Worm (Caenorhabditis elegans) whole organism, early embryonic: ENCODE data around the gene T06E6.10.

Experiments used
- B0310.2 ChIP-seq: sonication (generic microtip); optimal IDR thresholded peaks from 2 replicates; lab custom pipeline; 2016; ENCODE audit warnings: mild to moderate bottlenecking, missing genetic modification characterization, missing compliant biosample characterization
- aly-1 ChIP-seq: sonication (generic microtip); optimal IDR thresholded peaks from 2 replicates; lab custom pipeline; 2016; ENCODE audit warnings: missing genetic modification characterization, missing compliant biosample characterization
- ama-1 ChIP-seq: fragments of 150-350 bp; optimal IDR thresholded peaks from 2 replicates; lab custom pipeline; 2014
- ets-7 ChIP-seq: sonication (generic microtip); optimal IDR thresholded peaks from 2 replicates; lab custom pipeline; 2016; ENCODE audit warnings: missing genotype, missing genetic modification characterization, missing compliant biosample characterization
- flt-1 ChIP-seq: fragments of 200-800 bp; sonication (Bioruptor generic); IDR thresholded peaks from 2 replicates; pipeline ENCODE4 v1.3.6; 2022; ENCODE audit warnings: missing genetic modification characterization, missing compliant biosample characterization
- hmbx-1 ChIP-seq: sonication (generic microtip); optimal IDR thresholded peaks from 2 replicates; lab custom pipeline; 2016; ENCODE audit warnings: mild to moderate bottlenecking, missing genetic modification characterization, missing compliant biosample characterization
- hnd-1 ChIP-seq: sonication (generic microtip); optimal IDR thresholded peaks from 2 replicates; lab custom pipeline; 2016; ENCODE audit warnings: missing genetic modification characterization, missing compliant biosample characterization
- pes-1 ChIP-seq: fragments of 200-800 bp; sonication (Bioruptor generic); IDR thresholded peaks from 2 replicates; pipeline ENCODE4 v1.3.6; 2022; ENCODE audit warnings: missing genetic modification reagents, missing genetic modification characterization, missing compliant biosample characterization
- tbx-37 ChIP-seq: fragments of 200-800 bp; sonication (Bioruptor generic); conservative IDR thresholded peaks from 2 replicates; pipeline ENCODE4 v1.3.6; 2022; ENCODE audit warnings: missing genetic modification reagents, missing genetic modification characterization, missing compliant biosample characterization

- TF ChIP-seq ama-1 (no peak), ets-7 (tag; lab: Kevin White, UChicago) (no peak), B0310.2 (no peak), hnd-1 (tag; lab: Kevin White, UChicago) (no peak), flt-1 (GFP tag; lab: Robert Waterston, UW) (no peak), pes-1 (no peak), aly-1 (tag; lab: Kevin White, UChicago) (no peak), hmbx-1 (no peak), tbx-37 (GFP tag; lab: Robert Waterston, UW) (no peak)
These were observed 14.5 kb downstream of the T06E6.10 start, which contains the start of gene T26H5.8 for ce11 chrV:15432457-15432856.
